Worm (Caenorhabditis elegans) whole organism, L4/young adult: Measurements from ENCODE around the gene moc-5.

Experiments
- W03F9.2 ChIP-seq: fragments of 150-350 bp; optimal IDR thresholded peaks from 2 replicates; lab custom pipeline; 2014; ENCODE audit warnings: missing biosample characterization, missing genetic modification characterization
- dao-5 ChIP-seq: sonication (generic microtip); optimal IDR thresholded peaks from 2 replicates; lab custom pipeline; 2016; ENCODE audit warnings: missing genotype, missing genetic modification characterization, moderate library complexity, missing compliant biosample characterization
- him-1 ChIP-seq: sonication (generic microtip); optimal IDR thresholded peaks from 2 replicates; lab custom pipeline; 2016; ENCODE audit warnings: missing genotype, missing genetic modification reagents, missing genetic modification characterization, missing compliant biosample characterization

The moc-5 gene

ce11 chrX:9560931-9561330, 4.8 kb downstream of the moc-5 start:
- TF ChIP-seq dao-5 (tag; lab: Kevin White, UChicago), result no peak
- TF ChIP-seq him-1 (tag; lab: Kevin White, UChicago), result no peak
- TF ChIP-seq W03F9.2, result no peak

ce11 chrX:9556038-9556437, 9.7 kb downstream of the moc-5 start:
- TF ChIP-seq dao-5 (tag; lab: Kevin White, UChicago) (no peak), W03F9.2 (no peak)

ce11 chrX:9555238-9555637, 10.5 kb downstream of the moc-5 start:
- TF ChIP-seq W03F9.2, result no peak
- TF ChIP-seq him-1 (tag; lab: Kevin White, UChicago), result no peak
- no peak for TF ChIP-seq dao-5 (tag; lab: Kevin White, UChicago)

ce11 chrX:9553095-9553494, 12.7 kb downstream of the moc-5 start:
- no peak for TF ChIP-seq W03F9.2
- no peak for TF ChIP-seq dao-5 (tag; lab: Kevin White, UChicago)
- no peak for TF ChIP-seq him-1 (tag; lab: Kevin White, UChicago)

- no peak for TF ChIP-seq dao-5 (tag; lab: Kevin White, UChicago)
- TF ChIP-seq him-1 (tag; lab: Kevin White, UChicago), result no peak
- no peak for TF ChIP-seq W03F9.2
Observed at ce11 chrX:9552404-9552803, 13.4 kb downstream of the moc-5 start.

- TF ChIP-seq W03F9.2, result no peak
- peak; percentile 30 for TF ChIP-seq him-1 (tag; lab: Kevin White, UChicago)
Observed at ce11 chrX:9551112-9551511, 14.7 kb downstream of the moc-5 start.

- no peak for TF ChIP-seq dao-5 (tag; lab: Kevin White, UChicago)
- no peak for TF ChIP-seq W03F9.2
- TF ChIP-seq him-1 (tag; lab: Kevin White, UChicago), result no peak
Observed at ce11 chrX:9550519-9550918, 15.3 kb downstream of the moc-5 start.

ce11 chrX:9549657-9550369, 16.0 kb downstream of the moc-5 start:
- no peak for TF ChIP-seq him-1 (tag; lab: Kevin White, UChicago)
- no peak for TF ChIP-seq dao-5 (tag; lab: Kevin White, UChicago)

- TF ChIP-seq dao-5 (tag; lab: Kevin White, UChicago), result no peak
- no peak for TF ChIP-seq W03F9.2
- TF ChIP-seq him-1 (tag; lab: Kevin White, UChicago), result no peak
Observed at ce11 chrX:9548890-9549289, 16.9 kb downstream of the moc-5 start.

- TF ChIP-seq W03F9.2 (no peak), him-1 (tag; lab: Kevin White, UChicago) (no peak), dao-5 (tag; lab: Kevin White, UChicago) (no peak)
Observed at ce11 chrX:9548011-9548795, 17.6 kb downstream of the moc-5 start.

ce11 chrX:9547264-9547751, 18.5 kb downstream of the moc-5 start:
- no peak for TF ChIP-seq W03F9.2

ce11 chrX:9546640-9547039, 19.1 kb downstream of the moc-5 start:
- TF ChIP-seq W03F9.2 (no peak), dao-5 (tag; lab: Kevin White, UChicago) (no peak), him-1 (tag; lab: Kevin White, UChicago) (no peak)

ce11 chrX:9544405-9544804, 21.4 kb downstream of the moc-5 start:
- TF ChIP-seq him-1 (tag; lab: Kevin White, UChicago) (no peak), dao-5 (tag; lab: Kevin White, UChicago) (no peak), W03F9.2 (no peak)

ce11 chrX:9543352-9543751, 22.4 kb downstream of the moc-5 start, which contains the start of gene F49E2.5:
TSS of gene F49E2.5 (plus strand) at chrX:9543652.
- TF ChIP-seq W03F9.2, result no peak
- TF ChIP-seq him-1 (tag; lab: Kevin White, UChicago), result no peak
- TF ChIP-seq dao-5 (tag; lab: Kevin White, UChicago), result no peak
